Fruit fly (Drosophila melanogaster): ENCODE data around the gene CG10514.

- no peak for TF ChIP-seq CG12605 (GFP tag; IDR thresholded peaks at IDR 0.05)
- TF ChIP-seq CG34367 (tag; optimal IDR thresholded peaks at IDR 0.05): no peak
- TF ChIP-seq CG10348 (GFP tag; IDR thresholded peaks at IDR 0.05): no peak
- no peak for TF ChIP-seq CG14655 (GFP tag; optimal IDR thresholded peaks at IDR 0.05)
- TF ChIP-seq Pif1A (GFP tag; optimal IDR thresholded peaks at IDR 0.05): no peak
- no peak for TF ChIP-seq Snoo (tag; optimal IDR thresholded peaks at IDR 0.05)
- no peak for TF ChIP-seq CG15710 (tag; optimal IDR thresholded peaks at IDR 0.05)
- TF ChIP-seq fd96Ca (GFP tag; IDR thresholded peaks at IDR 0.05): no peak
- TF ChIP-seq EcR (GFP tag; optimal IDR thresholded peaks at IDR 0.05): no peak
- TF ChIP-seq CG8301 (tag; optimal IDR thresholded peaks at IDR 0.05): no peak
- no peak for TF ChIP-seq Pif1B (GFP tag; optimal IDR thresholded peaks at IDR 0.05)
- no peak for TF ChIP-seq rn (GFP tag; IDR thresholded peaks at IDR 0.05)
- no peak for TF ChIP-seq CG17806 (tag; optimal IDR thresholded peaks at IDR 0.05)
- TF ChIP-seq CG9948 (tag; optimal IDR thresholded peaks at IDR 0.05): no peak
Measured at dm6 chr3R:25316016-25316415, 36.4 kb upstream of the CG10514 start, which contains the start of gene CG10559.
